Fruit fly (Drosophila melanogaster) whole organism, wandering third instar larva: ENCODE results near the gene sc.

Source experiments
- Abd-B ChIP-seq: fragments of >200 bp; optimal IDR thresholded peaks from 2 replicates; lab custom pipeline; 2017; ENCODE audit warnings: missing biosample characterization, missing genetic modification characterization
- Mio ChIP-seq: sonication (Bioruptor generic); optimal IDR thresholded peaks from 2 replicates; lab custom pipeline; 2016; ENCODE audit warnings: missing biosample characterization, missing genetic modification characterization
- Myc ChIP-seq: fragments of >200 bp; optimal IDR thresholded peaks from 2 replicates; lab custom pipeline; 2017
- foxo ChIP-seq, 2 experiments: fragments of 200-800 bp; sonication (Bioruptor generic); optimal IDR thresholded peaks; 2 replicates in 1 of 2; 3 replicates in 1 of 2; lab custom pipeline; 2016 to 2017; ENCODE audit warnings: missing biosample characterization in 2 of 2, missing genetic modification characterization in 2 of 2
- lola ChIP-seq: fragments of >200 bp; optimal IDR thresholded peaks from 2 replicates; lab custom pipeline; 2017; ENCODE audit warnings: missing biosample characterization, missing genetic modification characterization
- sv ChIP-seq: fragments of 200-800 bp; sonication (Bioruptor generic); optimal IDR thresholded peaks from 3 replicates; lab custom pipeline; 2016; ENCODE audit warnings: missing biosample characterization, missing genetic modification characterization
- usp ChIP-seq: fragments of >200 bp; optimal IDR thresholded peaks from 2 replicates; lab custom pipeline; 2017; ENCODE audit warnings: missing biosample characterization, missing genetic modification characterization

- no peak for TF ChIP-seq Myc (lab: Kevin White, UChicago)
- TF ChIP-seq sv (GFP tag; lab: Kevin White, UChicago): no peak
- no peak for TF ChIP-seq foxo (GFP tag; optimal IDR thresholded peaks at IDR 0.05; lab: Kevin White, UChicago)
- no peak for TF ChIP-seq Mio (GFP tag; lab: Kevin White, UChicago)
- TF ChIP-seq lola (GFP tag; lab: Kevin White, UChicago): no peak
- TF ChIP-seq Abd-B (GFP tag; lab: Kevin White, UChicago): no peak
- no peak for TF ChIP-seq usp (GFP tag; lab: Kevin White, UChicago)
Measured at dm6 chrX:352767-353166, 43.1 kb upstream of the sc start, which contains the start of gene CG43182.
